Fruit fly (Drosophila melanogaster): ENCODE results near the gene CG8838.

Gene CG8838

DNA sequence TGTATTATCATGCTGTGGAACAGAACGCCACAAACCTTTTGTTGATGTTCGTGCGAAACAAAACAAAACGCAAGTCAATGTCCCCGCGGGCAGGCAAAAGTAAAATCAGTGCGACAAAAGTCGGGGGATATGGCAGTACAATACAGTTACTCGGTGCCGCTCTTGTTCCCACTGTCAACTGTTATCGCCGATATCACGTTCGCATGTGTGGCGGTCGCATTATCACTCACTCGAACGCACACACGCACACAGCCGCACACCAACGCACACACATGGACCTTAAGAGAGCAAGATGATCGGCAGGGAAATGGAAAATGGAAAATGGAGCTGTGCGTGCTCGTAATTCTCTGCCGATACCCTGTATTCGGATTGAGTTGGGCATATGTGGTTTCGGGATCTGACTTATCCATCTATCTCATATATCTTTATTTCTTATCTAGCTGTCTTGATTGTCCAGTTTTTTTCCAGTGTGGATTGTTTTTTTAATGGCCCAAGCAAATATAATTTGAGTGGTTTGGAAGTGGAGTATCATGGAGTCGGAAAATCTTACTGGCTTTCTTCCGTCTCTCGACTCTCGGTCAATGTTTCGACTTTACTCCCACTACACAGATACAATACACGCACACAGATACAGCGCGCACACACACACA, 18.8 kb upstream of the CG8838 start (continued):
- TF ChIP-seq danr (GFP tag; IDR thresholded peaks at IDR 0.05) (peak; percentile 65), disco-r (GFP tag; optimal IDR thresholded peaks at IDR 0.05) (peak; percentile 65), NC2β (GFP tag; optimal IDR thresholded peaks at IDR 0.05) (peak; percentile 90), CG8089 (GFP tag; optimal IDR thresholded peaks at IDR 0.05) (peak; percentile 90), chm (GFP tag; IDR thresholded peaks at IDR 0.05) (peak; percentile 94), CG5180 (GFP tag; optimal IDR thresholded peaks at IDR 0.05) (peak; percentile 14), pho (GFP tag; optimal IDR thresholded peaks at IDR 0.05) (peak; percentile 38), Hmr (GFP tag; optimal IDR thresholded peaks at IDR 0.05) (peak; percentile 41), Dll (GFP tag; IDR thresholded peaks at IDR 0.05; ENCODE audit: partially characterized antibody) (no peak), CG2875 (GFP tag; optimal IDR thresholded peaks at IDR 0.05) (peak; percentile 85), esg (GFP tag; conservative IDR thresholded peaks at IDR 0.05) (peak; percentile 30; the same call in 1 of the 2 replicates), CG4328 (GFP tag; optimal IDR thresholded peaks at IDR 0.05) (no peak), Hr51 (GFP tag; optimal IDR thresholded peaks at IDR 0.05) (peak in 1 of 2 experiments; percentile 15), BEAF-32 (GFP tag; optimal IDR thresholded peaks at IDR 0.05) (no peak), ewg (GFP tag; optimal IDR thresholded peaks at IDR 0.05) (peak; percentile 89), CG12391 (tag; optimal IDR thresholded peaks at IDR 0.05) (peak; percentile 88), CG12104 (GFP tag; optimal IDR thresholded peaks at IDR 0.05) (peak; percentile 26), onecut (GFP tag; IDR thresholded peaks at IDR 0.05) (peak; percentile 71), CG18764 (GFP tag; optimal IDR thresholded peaks at IDR 0.05) (peak; percentile 85), fd64A (GFP tag; optimal IDR thresholded peaks at IDR 0.05) (peak; percentile 72), CG17186 (GFP tag; optimal IDR thresholded peaks at IDR 0.05) (peak; percentile 58), Sox100B (GFP tag; optimal IDR thresholded peaks at IDR 0.05) (peak; percentile 51), Rx (GFP tag; IDR thresholded peaks at IDR 0.05) (peak; percentile 79), Taf1 (GFP tag; IDR thresholded peaks at IDR 0.05) (no peak), CG1024 (GFP tag; IDR thresholded peaks at IDR 0.05) (peak; percentile 73), gro (GFP tag; optimal IDR thresholded peaks at IDR 0.05) (no peak), Dek (tag; optimal IDR thresholded peaks at IDR 0.05) (no peak), ERR (GFP tag; optimal IDR thresholded peaks at IDR 0.05) (peak; percentile 33), CG17612 (GFP tag; IDR thresholded peaks at IDR 0.05) (no peak), CG3838 (GFP tag; optimal IDR thresholded peaks at IDR 0.05) (peak; percentile 45), Fer1 (GFP tag; optimal IDR thresholded peaks at IDR 0.05) (no peak), Hmx (GFP tag; optimal IDR thresholded peaks at IDR 0.05) (no peak), tll (GFP tag; optimal IDR thresholded peaks at IDR 0.05) (no peak), bigmax (GFP tag; optimal IDR thresholded peaks at IDR 0.05) (no peak), CG11723 (GFP tag; optimal IDR thresholded peaks at IDR 0.05) (peak; percentile 45), Lhr (GFP tag; optimal IDR thresholded peaks at IDR 0.05) (peak; percentile 56), dan (GFP tag; IDR thresholded peaks at IDR 0.05) (peak; percentile 50; the same call in 1 of the 2 replicates), Ada2b (GFP tag; IDR thresholded peaks at IDR 0.05) (peak; percentile 65), NfI (GFP tag; optimal IDR thresholded peaks at IDR 0.05) (peak; percentile 43), CG17361 (GFP tag; IDR thresholded peaks at IDR 0.05) (peak; percentile 88; the same call in 2 of the 3 replicates), YL-1 (GFP tag; optimal IDR thresholded peaks at IDR 0.05) (no peak), CG8290 (GFP tag; optimal IDR thresholded peaks at IDR 0.05) (peak; percentile 72), CG8290 (tag; optimal IDR thresholded peaks at IDR 0.05) (no peak), CG17328 (GFP tag; IDR thresholded peaks at IDR 0.05) (peak; percentile 91), sisA (GFP tag; IDR thresholded peaks at IDR 0.05) (peak; percentile 91), CG30403 (GFP tag; optimal IDR thresholded peaks at IDR 0.05) (peak; percentile 84), Eip74EF (GFP tag; optimal IDR thresholded peaks at IDR 0.05) (no peak), CG17829 (tag; optimal IDR thresholded peaks at IDR 0.05) (peak; percentile 87), Usf (GFP tag; optimal IDR thresholded peaks at IDR 0.05) (peak; percentile 9)

All from whole organism, embryonic.